Worm (Caenorhabditis elegans): ENCODE measurements around the gene C04H4.1.

- TF ChIP-seq nhr-76 (tag; optimal IDR thresholded peaks at IDR 0.05) (no peak), ztf-11 (tag; optimal IDR thresholded peaks at IDR 0.05) (no peak), mep-1 (tag; optimal IDR thresholded peaks at IDR 0.05) (no peak), lsy-2 (tag; optimal IDR thresholded peaks at IDR 0.05) (no peak), lin-13 (tag; optimal IDR thresholded peaks at IDR 0.05) (no peak), cnd-1 (tag; optimal IDR thresholded peaks at IDR 0.05) (no peak), tbx-8 (GFP tag; optimal IDR thresholded peaks at IDR 0.05) (no peak), snpc-4 (tag; optimal IDR thresholded peaks at IDR 0.05) (no peak), hlh-1 (tag; optimal IDR thresholded peaks at IDR 0.05) (no peak), unc-62 (GFP tag; optimal IDR thresholded peaks at IDR 0.05) (no peak), nhr-237 (tag; optimal IDR thresholded peaks at IDR 0.05) (no peak), nhr-12 (tag; optimal IDR thresholded peaks at IDR 0.05) (no peak)
Observed at ce11 chrII:7983454-7983853, 24.8 kb downstream of the C04H4.1 start.
